Worm (Caenorhabditis elegans) whole organism, early embryonic: Measurements from ENCODE around the gene F19B6.10.

Experiments used
- B0310.2 ChIP-seq: sonication (generic microtip); optimal IDR thresholded peaks from 2 replicates; lab custom pipeline; 2016; ENCODE audit warnings: mild to moderate bottlenecking, missing genetic modification characterization, missing compliant biosample characterization
- F13C5.2 ChIP-seq: sonication (generic microtip); optimal IDR thresholded peaks from 2 replicates; lab custom pipeline; 2017; ENCODE audit warnings: mild to moderate bottlenecking, missing genetic modification characterization, inconsistent platforms, missing compliant biosample characterization
- aly-1 ChIP-seq: sonication (generic microtip); optimal IDR thresholded peaks from 2 replicates; lab custom pipeline; 2016; ENCODE audit warnings: missing genetic modification characterization, missing compliant biosample characterization
- ama-1 ChIP-seq: fragments of 150-350 bp; optimal IDR thresholded peaks from 2 replicates; lab custom pipeline; 2014
- ceh-13 ChIP-seq: fragments of 200-800 bp; sonication (Bioruptor generic); optimal IDR thresholded peaks from 2 replicates; lab custom pipeline; 2018; ENCODE audit warnings: mild to moderate bottlenecking, missing genetic modification characterization, missing compliant biosample characterization
- ceh-36 ChIP-seq: sonication (generic microtip); optimal IDR thresholded peaks from 2 replicates; lab custom pipeline; 2016; ENCODE audit warnings: missing genetic modification characterization, inconsistent platforms, missing compliant biosample characterization
- ets-7 ChIP-seq: sonication (generic microtip); optimal IDR thresholded peaks from 2 replicates; lab custom pipeline; 2016; ENCODE audit warnings: missing genotype, missing genetic modification characterization, missing compliant biosample characterization
- flt-1 ChIP-seq: fragments of 200-800 bp; sonication (Bioruptor generic); IDR thresholded peaks from 2 replicates; pipeline ENCODE4 v1.3.6; 2022; ENCODE audit warnings: missing genetic modification characterization, missing compliant biosample characterization
- hmbx-1 ChIP-seq: sonication (generic microtip); optimal IDR thresholded peaks from 2 replicates; lab custom pipeline; 2016; ENCODE audit warnings: mild to moderate bottlenecking, missing genetic modification characterization, missing compliant biosample characterization
- hmg-4 ChIP-seq: fragments of 200-800 bp; sonication (Bioruptor generic); optimal IDR thresholded peaks from 2 replicates; lab custom pipeline; 2018; ENCODE audit warnings: mild to moderate bottlenecking, missing genetic modification characterization, missing compliant biosample characterization
- hnd-1 ChIP-seq: sonication (generic microtip); optimal IDR thresholded peaks from 2 replicates; lab custom pipeline; 2016; ENCODE audit warnings: missing genetic modification characterization, missing compliant biosample characterization
- pes-1 ChIP-seq: fragments of 200-800 bp; sonication (Bioruptor generic); IDR thresholded peaks from 2 replicates; pipeline ENCODE4 v1.3.6; 2022; ENCODE audit warnings: missing genetic modification reagents, missing genetic modification characterization, missing compliant biosample characterization
- scrt-1 ChIP-seq: fragments of 200-800 bp; sonication (Bioruptor generic); IDR thresholded peaks from 2 replicates; pipeline ENCODE4 v1.3.6; 2022; ENCODE audit warnings: missing genetic modification characterization, missing compliant biosample characterization
- sea-1 ChIP-seq: fragments of 200-800 bp; sonication (Bioruptor generic); conservative IDR thresholded peaks from 2 replicates; pipeline ENCODE4 v1.3.6; 2022; ENCODE audit warnings: missing genetic modification characterization, missing compliant biosample characterization
- tbx-11 ChIP-seq: fragments of 200-800 bp; sonication (Bioruptor generic); IDR thresholded peaks from 2 replicates; pipeline ENCODE4 v1.3.6; 2022; ENCODE audit warnings: missing genetic modification characterization, missing compliant biosample characterization
- tbx-37 ChIP-seq: fragments of 200-800 bp; sonication (Bioruptor generic); conservative IDR thresholded peaks from 2 replicates; pipeline ENCODE4 v1.3.6; 2022; ENCODE audit warnings: missing genetic modification reagents, missing genetic modification characterization, missing compliant biosample characterization
- tra-4 ChIP-seq: sonication (generic microtip); optimal IDR thresholded peaks from 2 replicates; lab custom pipeline; 2017; ENCODE audit warnings: missing genetic modification characterization, missing compliant biosample characterization

The F19B6.10 gene

DNA sequence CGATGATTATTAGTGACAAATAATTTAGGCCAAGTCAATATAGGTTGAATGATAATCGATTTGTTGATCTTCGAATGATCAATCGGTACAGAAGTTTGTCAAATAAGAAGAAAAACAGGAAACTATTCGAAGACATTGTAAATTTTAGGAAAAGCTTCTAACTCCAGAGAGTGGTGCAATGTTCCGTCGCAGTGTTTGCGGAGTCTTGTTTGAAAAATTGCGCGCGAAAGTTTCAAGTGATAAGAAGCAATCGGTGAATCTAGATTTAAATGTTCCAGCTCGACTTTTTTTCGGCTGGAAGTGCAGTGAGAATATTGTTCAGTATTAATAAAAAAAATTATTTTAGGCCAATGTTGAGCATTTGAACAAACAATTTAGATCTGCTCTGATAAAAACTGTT, 2.3 kb upstream of the F19B6.10 start:
- TF ChIP-seq hmg-4 (GFP tag; lab: Kevin White, UChicago): no peak
- no peak for TF ChIP-seq B0310.2 (tag; lab: Kevin White, UChicago)
- no peak for TF ChIP-seq sea-1 (GFP tag; lab: Robert Waterston, UW)
- no peak for TF ChIP-seq flt-1 (GFP tag; lab: Robert Waterston, UW)
- TF ChIP-seq tra-4 (tag; lab: Kevin White, UChicago): no peak
- TF ChIP-seq tbx-11 (GFP tag; lab: Robert Waterston, UW): no peak

DNA sequence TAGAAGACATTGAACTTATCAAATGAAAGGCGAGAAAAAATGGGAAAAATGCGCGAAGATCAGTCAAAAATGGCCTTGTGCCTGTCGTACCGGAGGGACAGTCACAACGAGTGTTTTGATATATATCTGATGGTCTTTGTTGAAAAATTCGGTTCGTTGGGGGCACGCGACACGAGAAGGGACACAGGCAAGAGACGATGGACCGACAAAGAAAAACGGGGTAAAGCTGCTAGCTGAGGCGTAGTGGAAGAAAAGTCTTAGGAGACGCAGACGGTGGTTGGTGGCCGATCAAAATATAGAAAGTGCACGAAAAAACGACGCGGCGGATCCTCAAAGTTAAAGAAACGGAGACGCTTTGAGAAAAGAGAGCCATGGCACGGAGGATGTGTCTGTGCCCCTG, 1.7 kb upstream of the F19B6.10 start:
- TF ChIP-seq B0310.2 (tag; lab: Kevin White, UChicago) (no peak), pes-1 (no peak), sea-1 (GFP tag; lab: Robert Waterston, UW) (no peak), tbx-37 (GFP tag; lab: Robert Waterston, UW) (no peak), hmg-4 (GFP tag; lab: Kevin White, UChicago) (no peak), flt-1 (GFP tag; lab: Robert Waterston, UW) (no peak), aly-1 (tag; lab: Kevin White, UChicago) (no peak), tbx-11 (GFP tag; lab: Robert Waterston, UW) (no peak), ceh-36 (tag; lab: Kevin White, UChicago) (no peak), hnd-1 (tag; lab: Kevin White, UChicago) (no peak), F13C5.2 (tag; lab: Kevin White, UChicago) (no peak), ama-1 (lab: Kevin White, UChicago) (no peak), scrt-1 (GFP tag; lab: Robert Waterston, UW) (no peak), tra-4 (tag; lab: Kevin White, UChicago) (no peak), ceh-13 (GFP tag; lab: Kevin White, UChicago) (no peak)

- TF ChIP-seq pes-1: no peak
These were observed 1.2 kb upstream of the F19B6.10 start, which contains the start of gene F19B6.1 for ce11 chrIV:12335798-12336197. TSS of gene F19B6.1 (minus strand) at chrIV:12336075.

DNA sequence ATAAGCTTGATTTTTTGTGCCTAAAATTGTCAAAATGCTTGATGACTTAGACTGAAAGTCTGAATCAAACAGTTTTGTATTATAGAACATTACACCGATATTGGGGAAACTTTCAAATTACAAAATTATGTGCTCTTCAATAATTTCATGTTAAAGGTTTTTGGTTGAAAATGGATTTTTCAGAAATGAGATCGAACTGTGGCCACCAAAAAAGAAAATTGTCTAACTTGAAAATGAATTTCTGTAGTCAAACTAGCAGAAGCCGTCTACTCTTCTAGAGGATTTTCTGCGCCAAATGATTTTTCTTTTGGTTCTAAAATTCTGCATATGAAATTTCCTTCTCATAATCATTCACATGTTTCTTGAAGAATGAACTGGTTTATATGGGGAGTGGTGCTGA, 3.9 kb downstream of the F19B6.10 start:
- no peak for TF ChIP-seq ets-7
- TF ChIP-seq tbx-37 (GFP tag; lab: Robert Waterston, UW): no peak
- TF ChIP-seq pes-1: no peak
- no peak for TF ChIP-seq B0310.2 (tag; lab: Kevin White, UChicago)
- TF ChIP-seq tbx-11 (GFP tag; lab: Robert Waterston, UW): no peak
- no peak for TF ChIP-seq scrt-1 (GFP tag; lab: Robert Waterston, UW)
- TF ChIP-seq hmbx-1 (tag; lab: Kevin White, UChicago): no peak
- TF ChIP-seq hnd-1 (tag; lab: Kevin White, UChicago): no peak

DNA sequence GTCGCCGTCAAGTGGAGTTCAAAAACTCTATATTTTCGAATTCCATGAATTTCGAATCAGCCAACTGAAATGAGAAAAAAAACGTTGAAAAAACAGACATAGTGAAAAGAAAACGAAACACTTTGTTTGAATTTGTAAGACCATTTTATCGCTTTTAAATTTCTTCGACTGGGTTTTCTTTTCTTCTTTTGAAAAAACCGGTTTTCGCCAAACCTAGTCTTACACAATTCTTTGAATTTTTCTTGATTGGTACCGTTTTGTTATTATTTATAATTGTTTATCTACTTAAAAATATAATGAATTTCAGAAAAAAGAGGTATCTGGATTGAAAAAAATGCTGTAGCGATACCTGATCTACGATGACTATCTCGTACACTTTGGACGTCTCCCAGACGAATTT, 12.6 kb downstream of the F19B6.10 start, which contains the start of gene best-22:
TSS of gene best-22 (plus strand) at position 301 of the 400 bp plus-strand sequence.
- no peak for TF ChIP-seq hmg-4 (GFP tag; lab: Kevin White, UChicago)

DNA sequence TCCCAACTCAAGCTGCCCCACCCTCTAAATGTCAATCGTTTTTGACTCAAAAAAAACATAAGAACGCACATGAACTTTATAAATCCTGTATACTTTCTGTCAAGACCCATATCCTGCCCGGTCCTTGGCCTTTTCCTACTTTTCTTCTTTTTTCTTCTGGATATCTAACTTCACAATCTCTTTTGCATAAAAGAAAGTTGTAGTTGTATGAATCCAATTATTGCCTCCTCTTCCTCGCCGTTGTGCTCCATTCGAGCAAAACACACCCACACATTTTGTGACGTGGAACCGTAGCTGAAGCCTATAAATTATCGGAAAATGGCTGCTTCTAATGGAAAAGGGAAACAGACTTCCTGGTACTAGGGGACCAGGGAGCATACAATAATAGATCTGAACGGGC, 13.2 kb downstream of the F19B6.10 start:
- no peak for TF ChIP-seq ama-1 (lab: Kevin White, UChicago)
- TF ChIP-seq tra-4 (tag; lab: Kevin White, UChicago): no peak
- no peak for TF ChIP-seq tbx-37 (GFP tag; lab: Robert Waterston, UW)
- TF ChIP-seq F13C5.2 (tag; lab: Kevin White, UChicago): no peak
- TF ChIP-seq aly-1 (tag; lab: Kevin White, UChicago): no peak
- TF ChIP-seq tbx-11 (GFP tag; lab: Robert Waterston, UW): no peak
- no peak for TF ChIP-seq hmg-4 (GFP tag; lab: Kevin White, UChicago)
- no peak for TF ChIP-seq hmbx-1 (tag; lab: Kevin White, UChicago)
- no peak for TF ChIP-seq scrt-1 (GFP tag; lab: Robert Waterston, UW)
- TF ChIP-seq B0310.2 (tag; lab: Kevin White, UChicago): no peak

ce11 chrIV:12359979-12360378, 23.0 kb downstream of the F19B6.10 start:
- TF ChIP-seq tbx-11 (GFP tag; lab: Robert Waterston, UW) (no peak), ceh-36 (tag; lab: Kevin White, UChicago) (no peak), sea-1 (GFP tag; lab: Robert Waterston, UW) (no peak), tra-4 (tag; lab: Kevin White, UChicago) (no peak), flt-1 (GFP tag; lab: Robert Waterston, UW) (no peak), hmg-4 (GFP tag; lab: Kevin White, UChicago) (no peak), ets-7 (no peak)

DNA sequence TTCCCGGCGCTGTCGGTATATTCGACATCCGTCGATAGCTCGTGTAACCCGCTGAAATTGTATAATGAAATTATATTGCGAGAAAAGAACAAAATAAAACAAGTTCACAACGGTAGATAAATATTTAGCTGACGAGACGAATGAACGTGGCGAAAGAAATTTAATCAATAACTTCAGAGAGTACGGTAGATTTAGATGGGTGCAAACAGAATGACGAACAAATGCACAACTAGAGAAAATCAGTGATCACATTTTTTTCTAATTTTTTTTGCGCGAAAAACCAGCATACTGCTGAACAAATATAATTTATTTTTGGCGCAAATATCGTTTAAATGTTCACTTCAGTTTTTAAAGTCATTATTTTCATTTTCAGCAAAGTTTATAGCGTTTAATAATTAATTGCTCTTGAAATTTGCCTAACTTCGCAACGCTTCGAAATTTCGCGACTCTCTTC, 23.8 kb downstream of the F19B6.10 start, which contains the start of gene sec-24.2:
TSS of gene sec-24.2 (minus strand) at position 51 of the 454 bp plus-strand sequence.
- TF ChIP-seq sea-1 (GFP tag; lab: Robert Waterston, UW) (no peak), F13C5.2 (tag; lab: Kevin White, UChicago) (no peak), scrt-1 (GFP tag; lab: Robert Waterston, UW) (no peak), ama-1 (lab: Kevin White, UChicago) (no peak), hmbx-1 (tag; lab: Kevin White, UChicago) (no peak), ceh-13 (GFP tag; lab: Kevin White, UChicago) (no peak), ets-7 (no peak), B0310.2 (tag; lab: Kevin White, UChicago) (no peak), tbx-37 (GFP tag; lab: Robert Waterston, UW) (no peak), flt-1 (GFP tag; lab: Robert Waterston, UW) (no peak), ceh-36 (tag; lab: Kevin White, UChicago) (no peak), hmg-4 (GFP tag; lab: Kevin White, UChicago) (no peak), aly-1 (tag; lab: Kevin White, UChicago) (no peak), hnd-1 (tag; lab: Kevin White, UChicago) (no peak), pes-1 (no peak), tbx-11 (GFP tag; lab: Robert Waterston, UW) (no peak), tra-4 (tag; lab: Kevin White, UChicago) (no peak)
